Worm (Caenorhabditis elegans) whole organism, mixed stage, embryonic: ENCODE data around the gene B0491.6.
A peak's percentile ranks its signal among the peaks of the same experiment; 100 is the strongest.

ENCODE experiments used
- bed-3 ChIP-seq: fragments of 200-800 bp; sonication (Bioruptor generic); optimal IDR thresholded peaks from 3 replicates; lab custom pipeline; 2018; ENCODE audit warnings: mild to moderate bottlenecking, missing genetic modification characterization, moderate library complexity, missing compliant biosample characterization
- blmp-1 ChIP-seq: fragments of 150-350 bp; optimal IDR thresholded peaks from 2 replicates; lab custom pipeline; 2014; ENCODE audit warnings: missing biosample characterization, missing genetic modification characterization
- ceh-39 ChIP-seq: fragments of 150-350 bp; optimal IDR thresholded peaks from 2 replicates; lab custom pipeline; 2014; ENCODE audit warnings: missing biosample characterization, missing genetic modification characterization
- ceh-83 ChIP-seq: fragments of 200-800 bp; sonication (Bioruptor generic); optimal IDR thresholded peaks from 2 replicates; lab custom pipeline; 2018; ENCODE audit warnings: mild to moderate bottlenecking, missing genetic modification characterization, missing compliant biosample characterization
- ces-1 ChIP-seq: fragments of 150-350 bp; optimal IDR thresholded peaks from 2 replicates; lab custom pipeline; 2014; ENCODE audit warnings: missing biosample characterization, missing genetic modification reagents, missing genetic modification characterization
- drap-1 ChIP-seq: fragments of 200-800 bp; sonication (Bioruptor generic); optimal IDR thresholded peaks from 3 replicates; lab custom pipeline; 2018; ENCODE audit warnings: mild to moderate bottlenecking, missing genetic modification characterization, missing compliant biosample characterization
- elt-1 ChIP-seq: sonication (generic microtip); optimal IDR thresholded peaks from 2 replicates; lab custom pipeline; 2017; ENCODE audit warnings: missing genetic modification characterization, mild to moderate bottlenecking, missing compliant biosample characterization, antibody characterized with exemption, moderate library complexity, borderline replicate concordance; ENCODE audit not compliant: insufficient read depth
- flh-1 ChIP-seq: fragments of 200-800 bp; sonication (Bioruptor generic); optimal IDR thresholded peaks from 2 replicates; lab custom pipeline; 2018; ENCODE audit warnings: mild to moderate bottlenecking, missing genetic modification characterization, moderate library complexity, missing compliant biosample characterization
- ham-2 ChIP-seq: fragments of 200-800 bp; sonication (Bioruptor generic); optimal IDR thresholded peaks from 2 replicates; lab custom pipeline; 2018; ENCODE audit warnings: mild to moderate bottlenecking, missing genetic modification characterization, missing compliant biosample characterization
- hlh-1 ChIP-seq: fragments of 150-350 bp; optimal IDR thresholded peaks from 2 replicates; lab custom pipeline; 2014; ENCODE audit warnings: missing biosample characterization, missing genetic modification reagents, missing genetic modification characterization
- lin-32 ChIP-seq: fragments of 200-800 bp; sonication (Bioruptor generic); optimal IDR thresholded peaks from 2 replicates; lab custom pipeline; 2018; ENCODE audit warnings: mild to moderate bottlenecking, missing genetic modification characterization, missing compliant biosample characterization
- lsy-2 ChIP-seq: fragments of 150-350 bp; optimal IDR thresholded peaks from 2 replicates; lab custom pipeline; 2014; ENCODE audit warnings: missing biosample characterization, missing genetic modification characterization
- mep-1 ChIP-seq: fragments of 150-350 bp; optimal IDR thresholded peaks from 2 replicates; lab custom pipeline; 2017; ENCODE audit warnings: missing biosample characterization, missing genetic modification reagents, missing genetic modification characterization, inconsistent platforms
- mls-2 ChIP-seq: sonication (generic microtip); optimal IDR thresholded peaks from 2 replicates; lab custom pipeline; 2016; ENCODE audit warnings: mild to moderate bottlenecking, missing genetic modification characterization, moderate library complexity, missing compliant biosample characterization
- nhr-12 ChIP-seq: fragments of 150-350 bp; optimal IDR thresholded peaks from 2 replicates; lab custom pipeline; 2014; ENCODE audit warnings: missing biosample characterization, missing genetic modification characterization
- nhr-237 ChIP-seq: fragments of 150-350 bp; optimal IDR thresholded peaks from 2 replicates; lab custom pipeline; 2014; ENCODE audit warnings: missing biosample characterization, missing genetic modification characterization
- pha-4 ChIP-seq: fragments of 150-350 bp; optimal IDR thresholded peaks from 2 replicates; lab custom pipeline; 2018; ENCODE audit warnings: missing biosample characterization, missing genetic modification reagents, missing genetic modification characterization
- snpc-4 ChIP-seq: fragments of 150-350 bp; optimal IDR thresholded peaks from 2 replicates; lab custom pipeline; 2014; ENCODE audit warnings: missing biosample characterization, missing genetic modification characterization
- sptf-1 ChIP-seq: sonication (generic microtip); optimal IDR thresholded peaks from 2 replicates; lab custom pipeline; 2017; ENCODE audit warnings: mild to moderate bottlenecking, missing genetic modification characterization, moderate library complexity, missing compliant biosample characterization
- unc-120 ChIP-seq: sonication (generic microtip); optimal IDR thresholded peaks from 2 replicates; lab custom pipeline; 2017; ENCODE audit warnings: missing genetic modification characterization, missing compliant biosample characterization; ENCODE audit not compliant: poor library complexity, severe bottlenecking
- unc-39 ChIP-seq: fragments of 150-350 bp; optimal IDR thresholded peaks from 2 replicates; lab custom pipeline; 2014; ENCODE audit warnings: missing biosample characterization, missing genetic modification characterization
- unc-62 ChIP-seq: fragments of 150-350 bp; optimal IDR thresholded peaks from 2 replicates; lab custom pipeline; 2014; ENCODE audit warnings: missing biosample characterization, missing genetic modification reagents, missing genetic modification characterization
- zip-8 ChIP-seq: fragments of 150-350 bp; optimal IDR thresholded peaks from 2 replicates; lab custom pipeline; 2014; ENCODE audit warnings: missing biosample characterization, missing genetic modification characterization
- ztf-11 ChIP-seq: fragments of 150-350 bp; optimal IDR thresholded peaks from 2 replicates; lab custom pipeline; 2014; ENCODE audit warnings: missing biosample characterization, missing genetic modification characterization

Gene B0491.6

DNA sequence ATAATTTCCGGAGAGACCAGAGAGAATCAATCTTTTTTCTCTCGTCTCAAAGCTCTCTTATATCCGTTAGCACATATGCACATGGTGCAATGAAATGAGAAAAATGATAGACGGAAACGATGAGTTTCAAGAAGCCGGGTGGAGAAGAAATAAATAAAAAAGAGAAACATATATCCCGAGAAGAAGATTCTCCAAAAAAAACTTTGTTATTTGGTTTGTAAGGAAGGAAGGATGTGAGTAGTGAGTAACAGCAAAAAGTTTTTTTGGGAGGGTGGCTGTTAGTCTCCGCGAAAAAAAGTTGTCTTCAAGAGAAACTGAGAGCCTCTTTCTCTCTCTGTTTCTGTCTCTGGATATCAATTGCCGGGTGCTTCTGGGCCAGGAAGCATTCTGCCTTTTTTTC, 31.5 kb downstream of the B0491.6 start:
- TF ChIP-seq ztf-11 (tag; lab: Kevin White, UChicago), result no peak
- peak; percentile 26 for TF ChIP-seq ces-1 (GFP tag; lab: Kevin White, UChicago)

- TF ChIP-seq mep-1 (tag; lab: Kevin White, UChicago), result no peak
- TF ChIP-seq drap-1 (GFP tag; lab: Kevin White, UChicago), result no peak
- no peak for TF ChIP-seq mls-2 (tag; lab: Kevin White, UChicago)
Measured at ce11 chrII:11314165-11314564, 34.0 kb downstream of the B0491.6 start, which contains the start of gene T24F1.4. TSS of gene T24F1.4 (minus strand) at chrII:11314265.

DNA sequence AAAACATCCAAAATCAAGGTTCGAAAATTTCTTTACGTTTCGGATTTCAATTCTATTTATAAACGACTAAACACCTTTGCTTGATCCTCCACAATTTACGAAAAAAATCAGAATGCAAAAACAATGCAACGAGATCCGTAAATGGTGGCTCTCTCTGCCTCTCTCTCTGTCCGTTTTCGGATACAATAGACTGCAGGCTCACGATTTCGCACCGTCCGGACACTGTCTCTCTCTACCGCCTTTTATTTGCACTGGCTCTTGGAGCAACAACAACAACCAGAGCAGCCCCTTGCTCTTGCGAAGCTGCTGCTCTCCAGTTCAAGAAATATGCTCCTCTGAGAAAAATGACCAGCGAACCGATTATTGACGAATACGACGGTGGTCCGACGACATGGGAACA, 35.9 kb downstream of the B0491.6 start, which contains the start of gene T24F1.7:
Gene T24F1.7, plus strand, starts transcription at position 301 of the 400 bp plus-strand sequence.
- TF ChIP-seq zip-8, result no peak
- no peak for TF ChIP-seq flh-1
- TF ChIP-seq lsy-2 (tag; lab: Kevin White, UChicago), result no peak
- TF ChIP-seq ceh-83 (GFP tag; lab: Kevin White, UChicago), result no peak
- TF ChIP-seq ces-1 (GFP tag; lab: Kevin White, UChicago), result no peak
- no peak for TF ChIP-seq nhr-237 (tag; lab: Kevin White, UChicago)
- no peak for TF ChIP-seq elt-1 (tag; lab: Kevin White, UChicago)
- TF ChIP-seq unc-62 (GFP tag; lab: Kevin White, UChicago), result no peak
- TF ChIP-seq hlh-1 (tag; lab: Kevin White, UChicago), result no peak
- TF ChIP-seq, all 35 proteins: peak for 0

DNA sequence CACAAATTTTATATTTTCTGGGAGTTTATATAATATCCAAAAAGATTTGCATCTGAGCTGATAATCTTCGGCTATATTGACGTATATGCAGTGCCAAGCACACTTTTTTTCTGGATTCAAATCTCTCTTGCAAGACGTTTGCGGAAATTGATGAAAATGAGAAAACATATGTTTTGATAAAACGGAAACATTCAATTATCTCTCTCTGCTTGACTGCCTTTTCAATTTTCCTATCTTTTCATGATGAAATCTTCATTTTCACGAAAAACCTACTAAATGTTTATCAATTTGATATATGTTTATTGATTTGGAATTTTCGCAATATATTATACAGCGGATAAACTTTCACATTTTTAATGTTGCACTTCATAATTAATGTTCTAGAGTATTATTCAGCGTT, 40.2 kb downstream of the B0491.6 start:
- TF ChIP-seq unc-62 (GFP tag; lab: Kevin White, UChicago) (peak; percentile 5), unc-120 (tag; lab: Kevin White, UChicago) (peak; percentile 23), bed-3 (GFP tag; lab: Kevin White, UChicago) (no peak)

DNA sequence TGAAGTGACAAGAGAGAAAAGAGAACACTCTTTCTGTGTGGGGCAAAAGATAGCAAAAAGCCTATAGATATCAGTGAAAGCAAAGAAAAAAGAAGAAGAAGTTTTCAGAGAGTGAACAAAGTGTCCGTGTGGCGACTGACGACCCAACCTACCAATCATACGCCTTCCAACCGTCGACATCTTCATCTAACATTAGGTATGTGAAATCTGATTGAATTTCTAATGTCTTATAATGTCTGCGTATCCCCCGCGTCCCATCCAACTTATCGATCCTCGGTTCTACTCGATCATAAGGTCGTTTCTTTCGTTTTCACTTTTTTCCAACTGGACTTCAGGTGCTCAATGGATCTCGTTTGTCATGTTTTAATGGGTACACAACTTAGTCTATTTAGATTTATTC, 40.8 kb downstream of the B0491.6 start:
- no peak for TF ChIP-seq hlh-1 (tag; lab: Kevin White, UChicago)
- TF ChIP-seq ces-1 (GFP tag; lab: Kevin White, UChicago), result no peak
- TF ChIP-seq bed-3 (GFP tag; lab: Kevin White, UChicago), result no peak
- TF ChIP-seq mls-2 (tag; lab: Kevin White, UChicago), result no peak
- TF ChIP-seq drap-1 (GFP tag; lab: Kevin White, UChicago), result no peak

- TF ChIP-seq ztf-11 (tag; lab: Kevin White, UChicago) (no peak), ces-1 (GFP tag; lab: Kevin White, UChicago) (peak; percentile 48), blmp-1 (no peak), zip-8 (no peak), drap-1 (GFP tag; lab: Kevin White, UChicago) (peak; percentile 17), pha-4 (tag; lab: Kevin White, UChicago) (peak; percentile 85), unc-39 (tag; lab: Kevin White, UChicago) (peak; percentile 77), ham-2 (GFP tag; lab: Kevin White, UChicago) (no peak), snpc-4 (tag; lab: Kevin White, UChicago) (no peak), mls-2 (tag; lab: Kevin White, UChicago) (peak; percentile 52), hlh-1 (tag; lab: Kevin White, UChicago) (no peak), sptf-1 (tag; lab: Kevin White, UChicago) (peak; percentile 18)
Measured at ce11 chrII:11305627-11306449, 42.3 kb downstream of the B0491.6 start, which contains the start of gene rsf-1. TSS of gene rsf-1 (plus strand) at chrII:11306399.

DNA sequence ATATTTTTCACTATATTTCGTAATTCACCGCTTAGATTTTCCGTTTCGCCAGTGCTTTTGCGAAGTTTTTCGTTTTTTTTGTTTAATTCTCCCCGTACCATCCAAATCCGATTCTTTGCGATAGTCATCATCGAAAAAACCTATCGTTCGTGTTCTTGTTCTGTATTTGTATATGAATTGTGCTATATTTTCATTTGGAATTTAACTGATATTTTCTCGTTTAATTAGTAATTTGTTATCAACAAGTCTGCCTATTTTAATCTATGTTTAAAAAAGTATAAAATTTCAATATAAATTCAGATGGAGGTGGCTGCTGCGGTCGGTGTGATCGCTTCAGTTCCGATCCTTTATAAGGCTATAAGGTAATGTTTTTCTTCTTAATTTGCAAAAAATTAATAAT, 45.6 kb downstream of the B0491.6 start, which contains the start of gene samp-1:
Gene samp-1, plus strand, starts transcription at position 301 of the 400 bp plus-strand sequence.
- TF ChIP-seq drap-1 (GFP tag; lab: Kevin White, UChicago), result no peak
- TF ChIP-seq ceh-39 (tag; lab: Kevin White, UChicago), result no peak
- TF ChIP-seq lin-32 (GFP tag; lab: Kevin White, UChicago), result no peak
- no peak for TF ChIP-seq mls-2 (tag; lab: Kevin White, UChicago)
- TF ChIP-seq mep-1 (tag; lab: Kevin White, UChicago), result no peak
- TF ChIP-seq nhr-12, result no peak
